Fruit fly (Drosophila melanogaster): ENCODE data around the gene tll.

dm6 chr3R:30849473-30850145 lies 2.5 kb upstream of the tll start:
- TF ChIP-seq CG8478 (optimal IDR thresholded peaks at IDR 0.05) (no peak), CTCF (optimal IDR thresholded peaks at IDR 0.05) (no peak)

Data from S2 (cell line).